Worm (Caenorhabditis elegans) whole organism, L4 larva: Measurements from ENCODE around the gene tir-1.

Experiments
- F37D6.2 ChIP-seq: sonication (generic microtip); optimal IDR thresholded peaks from 2 replicates; lab custom pipeline; 2016; ENCODE audit warnings: mild to moderate bottlenecking, missing genetic modification characterization, missing compliant biosample characterization
- F44E2.7 ChIP-seq: fragments of 200-800 bp; sonication (Bioruptor generic); IDR thresholded peaks from 2 replicates; pipeline ENCODE4 v2.1.2; 2022; ENCODE audit warnings: missing genetic modification characterization, missing compliant biosample characterization
- F49E8.2 ChIP-seq: sonication (generic microtip); optimal IDR thresholded peaks from 2 replicates; lab custom pipeline; 2016; ENCODE audit warnings: missing compliant biosample characterization, mild to moderate bottlenecking, missing genetic modification characterization, borderline replicate concordance
- R02D3.7 ChIP-seq: fragments of 150-350 bp; sonication (generic microtip); optimal IDR thresholded peaks from 3 replicates; lab custom pipeline; 2014; ENCODE audit warnings: missing biosample characterization, missing genetic modification characterization
- Y48G9A.11 ChIP-seq: fragments of 200-800 bp; sonication (Bioruptor generic); IDR thresholded peaks from 2 replicates; pipeline ENCODE4 v1.3.6; 2022; ENCODE audit warnings: missing genetic modification reagents, missing genetic modification characterization, missing compliant biosample characterization
- Y75B8A.6 ChIP-seq: fragments of 200-800 bp; sonication (Bioruptor generic); IDR thresholded peaks from 2 replicates; pipeline ENCODE4 v1.3.6; 2022; ENCODE audit warnings: missing genetic modification reagents, missing genetic modification characterization, missing compliant biosample characterization
- aha-1 ChIP-seq: fragments of 150-350 bp; peaks from one replicate; lab custom pipeline; 2014; ENCODE audit warnings: missing biosample characterization, missing genetic modification characterization
- ama-1 ChIP-seq: fragments of 150-350 bp; optimal IDR thresholded peaks from 2 replicates; lab custom pipeline; 2014; ENCODE audit warnings: inconsistent platforms, mixed read lengths
- attf-4 ChIP-seq: sonication (generic microtip); optimal IDR thresholded peaks from 3 replicates; lab custom pipeline; 2017; ENCODE audit warnings: missing biosample characterization, missing genetic modification characterization
- ceh-20 ChIP-seq: fragments of 200-800 bp; sonication (Bioruptor generic); IDR thresholded peaks from 2 replicates; pipeline ENCODE4 v1.3.6; 2022; ENCODE audit warnings: missing genetic modification reagents, missing genetic modification characterization, missing compliant biosample characterization
- ceh-28 ChIP-seq: fragments of 150-350 bp; optimal IDR thresholded peaks from 2 replicates; lab custom pipeline; 2014; ENCODE audit warnings: missing biosample characterization, missing genetic modification reagents, missing genetic modification characterization
- ceh-44 ChIP-seq: fragments of 200-800 bp; sonication (Bioruptor generic); IDR thresholded peaks from 2 replicates; pipeline ENCODE4 v1.3.6; 2022; ENCODE audit warnings: missing genetic modification reagents, missing genetic modification characterization, missing compliant biosample characterization
- ctbp-1 ChIP-seq: fragments of 200-800 bp; sonication (Bioruptor generic); IDR thresholded peaks from 2 replicates; pipeline ENCODE4 v1.3.6; 2022; ENCODE audit warnings: missing genetic modification reagents, missing genetic modification characterization, missing compliant biosample characterization
- daf-19 ChIP-seq: fragments of 200-800 bp; sonication (Bioruptor generic); conservative IDR thresholded peaks from 2 replicates; pipeline ENCODE4 v1.3.6; 2022; ENCODE audit warnings: missing genetic modification characterization, missing compliant biosample characterization
- dmd-6 ChIP-seq: fragments of 200-800 bp; sonication (Bioruptor generic); IDR thresholded peaks from 2 replicates; pipeline ENCODE4 v1.3.6; 2022; ENCODE audit warnings: missing genetic modification reagents, missing genetic modification characterization, missing compliant biosample characterization
- dmd-8 ChIP-seq: fragments of 200-800 bp; sonication (Bioruptor generic); IDR thresholded peaks from 2 replicates; pipeline ENCODE4 v1.3.6; 2022; ENCODE audit warnings: missing genetic modification characterization, missing compliant biosample characterization
- dpl-1 ChIP-seq: fragments of 150-350 bp; optimal IDR thresholded peaks from 2 replicates; lab custom pipeline; 2014; ENCODE audit warnings: missing biosample characterization, missing genetic modification reagents, missing genetic modification characterization
- duxl-1 ChIP-seq: sonication (generic microtip); optimal IDR thresholded peaks from 2 replicates; lab custom pipeline; 2016; ENCODE audit warnings: mild to moderate bottlenecking, missing genetic modification characterization, moderate library complexity, missing compliant biosample characterization; ENCODE audit not compliant: poor library complexity
- dve-1 ChIP-seq: sonication (generic microtip); optimal IDR thresholded peaks from 2 replicates; lab custom pipeline; 2017; ENCODE audit warnings: antibody characterized with exemption, mild to moderate bottlenecking, missing genetic modification characterization, missing compliant biosample characterization; ENCODE audit not compliant: insufficient read depth
- hif-1 ChIP-seq, 2 experiments: sonication (generic microtip); optimal IDR thresholded peaks; 2 replicates each; lab custom pipeline; 2016 to 2017; ENCODE audit warnings: missing compliant biosample characterization in 2 of 2, missing genetic modification characterization in 2 of 2, missing genetic modification reagents in 2 of 2, missing genotype in 2 of 2, mild to moderate bottlenecking in 1 of 2
- hlh-11 ChIP-seq: fragments of 200-800 bp; sonication (Bioruptor generic); optimal IDR thresholded peaks from 2 replicates; lab custom pipeline; 2018; ENCODE audit warnings: mild to moderate bottlenecking, missing genetic modification characterization, missing compliant biosample characterization
- hlh-30 ChIP-seq: sonication (generic microtip); optimal IDR thresholded peaks from 2 replicates; lab custom pipeline; 2017; ENCODE audit warnings: antibody characterized with exemption, mild to moderate bottlenecking, missing genetic modification characterization, missing compliant biosample characterization; ENCODE audit not compliant: insufficient read depth
- hmg-1.1 ChIP-seq: fragments of 200-800 bp; sonication (Bioruptor generic); IDR thresholded peaks from 2 replicates; pipeline ENCODE4 v1.3.6; 2022; ENCODE audit warnings: missing genetic modification reagents, missing genetic modification characterization, missing compliant biosample characterization
- lin-1 ChIP-seq: fragments of 200-800 bp; sonication (Bioruptor generic); IDR thresholded peaks from 2 replicates; pipeline ENCODE4 v1.3.6; 2022; ENCODE audit warnings: missing genetic modification reagents, missing genetic modification characterization, missing compliant biosample characterization
- lin-13 ChIP-seq: fragments of 150-350 bp; optimal IDR thresholded peaks from 2 replicates; lab custom pipeline; 2014; ENCODE audit warnings: missing biosample characterization, missing genetic modification reagents, missing genetic modification characterization
- lin-15B ChIP-seq: fragments of 150-350 bp; sonication (generic microtip); optimal IDR thresholded peaks from 3 replicates; lab custom pipeline; 2014; ENCODE audit warnings: missing biosample characterization, missing genetic modification characterization
- lin-39 ChIP-seq: fragments of 150-350 bp; optimal IDR thresholded peaks from 2 replicates; lab custom pipeline; 2014; ENCODE audit warnings: missing biosample characterization, missing genetic modification reagents, missing genetic modification characterization
- madf-5 ChIP-seq, 2 experiments: fragments of 200-800 bp; sonication (Bioruptor generic); IDR thresholded peaks; 2 replicates each; pipeline ENCODE4 v1.3.6; 2022; ENCODE audit warnings: missing compliant biosample characterization in 2 of 2, missing genetic modification characterization in 2 of 2
- mdl-1 ChIP-seq, 2 experiments: fragments of 150-350 bp in 1 of 2; sonication (generic microtip) in 1 of 2; optimal IDR thresholded peaks; 2 replicates each; lab custom pipeline; 2014 to 2017; ENCODE audit warnings: missing biosample characterization in 2 of 2, missing genetic modification characterization in 2 of 2
- nhr-102 ChIP-seq: sonication (generic microtip); optimal IDR thresholded peaks from 2 replicates; lab custom pipeline; 2016; ENCODE audit warnings: mild to moderate bottlenecking, missing genetic modification characterization, moderate library complexity, missing compliant biosample characterization
- nhr-11 ChIP-seq: fragments of 150-350 bp; optimal IDR thresholded peaks from 2 replicates; lab custom pipeline; 2014; ENCODE audit warnings: missing biosample characterization, missing genetic modification characterization
- nhr-111 ChIP-seq: fragments of 200-800 bp; sonication (Bioruptor generic); optimal IDR thresholded peaks from 2 replicates; lab custom pipeline; 2018; ENCODE audit warnings: mild to moderate bottlenecking, missing genetic modification characterization, missing compliant biosample characterization
- nhr-25 ChIP-seq: sonication (generic microtip); optimal IDR thresholded peaks from 2 replicates; lab custom pipeline; 2017; ENCODE audit warnings: missing genetic modification characterization, mild to moderate bottlenecking, missing compliant biosample characterization, antibody characterized with exemption, moderate library complexity, borderline replicate concordance; ENCODE audit not compliant: insufficient read depth
- nhr-42 ChIP-seq: fragments of 200-800 bp; sonication (Bioruptor generic); IDR thresholded peaks from 2 replicates; pipeline ENCODE4 v1.3.6; 2022; ENCODE audit warnings: missing genetic modification characterization, missing compliant biosample characterization
- nhr-6 ChIP-seq: fragments of 150-350 bp; optimal IDR thresholded peaks from 2 replicates; lab custom pipeline; 2014; ENCODE audit warnings: missing biosample characterization, missing genetic modification characterization
- nhr-77 ChIP-seq: fragments of 150-350 bp; optimal IDR thresholded peaks from 2 replicates; lab custom pipeline; 2014; ENCODE audit warnings: missing biosample characterization, missing genetic modification characterization
- pha-4 ChIP-seq, 2 experiments: fragments of 150-350 bp in 1 of 2; fragments of 200-800 bp in 1 of 2; sonication (Bioruptor generic) in 1 of 2; IDR thresholded peaks in 1 of 2; optimal IDR thresholded peaks in 1 of 2; 2 replicates each; pipeline versions ENCODE4 v1.3.6 to Lab custom; 2014 to 2022; ENCODE audit warnings: missing genetic modification characterization in 2 of 2, missing genetic modification reagents in 2 of 2, missing biosample characterization in 1 of 2, missing compliant biosample characterization in 1 of 2
- rbr-2 ChIP-seq: sonication (generic microtip); optimal IDR thresholded peaks from 2 replicates; lab custom pipeline; 2016; ENCODE audit warnings: missing genotype, missing genetic modification characterization, missing compliant biosample characterization
- saeg-2 ChIP-seq: fragments of 200-800 bp; sonication (Bioruptor generic); IDR thresholded peaks from 2 replicates; pipeline ENCODE4 v1.3.6; 2022; ENCODE audit warnings: missing genetic modification reagents, missing genetic modification characterization, missing compliant biosample characterization
- sdz-12 ChIP-seq: fragments of 200-800 bp; sonication (Bioruptor generic); optimal IDR thresholded peaks from 2 replicates; lab custom pipeline; 2018; ENCODE audit warnings: mild to moderate bottlenecking, missing genetic modification characterization, missing compliant biosample characterization
- set-16 ChIP-seq: fragments of 200-800 bp; sonication (Bioruptor generic); IDR thresholded peaks from 2 replicates; pipeline ENCODE4 v1.3.6; 2022; ENCODE audit warnings: missing genetic modification reagents, missing genetic modification characterization, missing compliant biosample characterization
- snpc-1.2 ChIP-seq: fragments of 200-800 bp; sonication (Bioruptor generic); IDR thresholded peaks from 2 replicates; pipeline ENCODE4 v1.3.6; 2022; ENCODE audit warnings: missing genetic modification reagents, missing genetic modification characterization, missing compliant biosample characterization
- snpc-4 ChIP-seq: fragments of 150-350 bp; optimal IDR thresholded peaks from 2 replicates; lab custom pipeline; 2014; ENCODE audit warnings: missing biosample characterization, missing genetic modification characterization
- spr-3 ChIP-seq: fragments of 200-800 bp; sonication (Bioruptor generic); optimal IDR thresholded peaks from 2 replicates; lab custom pipeline; 2018; ENCODE audit warnings: mild to moderate bottlenecking, missing genetic modification characterization, missing compliant biosample characterization
- unc-39 ChIP-seq: sonication (generic microtip); optimal IDR thresholded peaks from 2 replicates; lab custom pipeline; 2017; ENCODE audit warnings: missing biosample characterization, missing genetic modification characterization
- zag-1 ChIP-seq: fragments of 150-350 bp; optimal IDR thresholded peaks from 2 replicates; lab custom pipeline; 2014; ENCODE audit warnings: missing biosample characterization, missing genetic modification characterization
- zfp-2 ChIP-seq: sonication (generic microtip); optimal IDR thresholded peaks from 2 replicates; lab custom pipeline; 2016; ENCODE audit warnings: mild to moderate bottlenecking, missing genetic modification characterization, missing compliant biosample characterization
- zfp-3 ChIP-seq: fragments of 200-800 bp; sonication (Bioruptor generic); conservative IDR thresholded peaks from 2 replicates; pipeline ENCODE4 v1.3.6; 2022; ENCODE audit warnings: missing genetic modification reagents, missing genetic modification characterization, missing compliant biosample characterization
- zip-11 ChIP-seq: fragments of 200-800 bp; sonication (Bioruptor generic); IDR thresholded peaks from 2 replicates; pipeline ENCODE4 v1.3.6; 2022; ENCODE audit warnings: missing genetic modification characterization, missing compliant biosample characterization
- ztf-7 ChIP-seq: fragments of 150-350 bp; optimal IDR thresholded peaks from 2 replicates; lab custom pipeline; 2014; ENCODE audit warnings: missing biosample characterization, missing genetic modification characterization

The tir-1 gene

ce11 chrIII:3862918-3863385 is 38.5 kb downstream of the tir-1 start, which contains the start of gene brc-1 (continued):
- peak; percentile 89 for TF ChIP-seq rbr-2 (tag; lab: Kevin White, UChicago)
- no peak for TF ChIP-seq F49E8.2
- peak; percentile 80 for TF ChIP-seq dmd-6 (GFP tag; lab: Robert Waterston, UW)
- TF ChIP-seq ceh-28 (tag; lab: Kevin White, UChicago): no peak
- peak; percentile 83 for TF ChIP-seq ceh-20
- peak; percentile 33 for TF ChIP-seq snpc-4
- peak; percentile 35; the same call in 1 of the 2 replicates for TF ChIP-seq zfp-3
- TF ChIP-seq nhr-25 (tag; lab: Kevin White, UChicago): peak; percentile 62
- TF ChIP-seq snpc-1.2: no peak
- TF ChIP-seq lin-13 (GFP tag; lab: Kevin White, UChicago): peak; percentile 77
- no peak for TF ChIP-seq R02D3.7 (tag; lab: Kevin White, UChicago)
- TF ChIP-seq Y75B8A.6 (GFP tag; lab: Robert Waterston, UW): peak; percentile 41; the same call in 1 of the 2 replicates
- TF ChIP-seq hlh-11: peak; percentile 92
- TF ChIP-seq lin-1 (GFP tag; lab: Robert Waterston, UW): peak; percentile 55; the same call in 1 of the 2 replicates
- peak; percentile 86 for TF ChIP-seq nhr-77 (tag; lab: Kevin White, UChicago)
- no peak for TF ChIP-seq daf-19
- TF ChIP-seq nhr-102 (tag; lab: Kevin White, UChicago): peak; percentile 39
- TF ChIP-seq zag-1 (tag; lab: Kevin White, UChicago): no peak
- 0 out of 2 replicates have a peak, but pooled peaks have one; percentile 8 for TF ChIP-seq saeg-2 (GFP tag; lab: Robert Waterston, UW)
- TF ChIP-seq spr-3 (GFP tag; lab: Kevin White, UChicago): peak; percentile 30
- peak; percentile 92 for TF ChIP-seq ctbp-1
- no peak for TF ChIP-seq lin-39 (tag; lab: Kevin White, UChicago)
- peak; percentile 1 for TF ChIP-seq ztf-7 (tag; lab: Kevin White, UChicago)
- TF ChIP-seq set-16 (GFP tag; lab: Robert Waterston, UW): peak; percentile 98
- peak; percentile 66 for TF ChIP-seq lin-15B (tag; lab: Kevin White, UChicago)
- TF ChIP-seq sdz-12 (GFP tag; lab: Kevin White, UChicago): no peak
- no peak for TF ChIP-seq attf-4 (tag; lab: Kevin White, UChicago)
- TF ChIP-seq hmg-1.1 (GFP tag; lab: Robert Waterston, UW): peak; percentile 85
- TF ChIP-seq dpl-1 (GFP tag; lab: Kevin White, UChicago): peak; percentile 93
- TF ChIP-seq duxl-1 (tag; lab: Kevin White, UChicago): peak; percentile 56
- peak; percentile 83 for TF ChIP-seq dve-1 (tag; lab: Kevin White, UChicago)
- peak; percentile 75 for TF ChIP-seq hlh-30
- TF ChIP-seq Y48G9A.11 (GFP tag; lab: Robert Waterston, UW): no peak
- peak; percentile 51 to 84 for TF ChIP-seq mdl-1 (tag; optimal IDR thresholded peaks at IDR 0.05; lab: Kevin White, UChicago)
- TF ChIP-seq F37D6.2 (tag; lab: Kevin White, UChicago): peak; percentile 69
- TF ChIP-seq aha-1: peak; percentile 97
- TF ChIP-seq dmd-8: no peak; the same call in 1 of the 2 replicates
- 0 out of 2 replicates have a peak, but pooled peaks have one; percentile 28 for TF ChIP-seq ceh-44
- TF ChIP-seq nhr-111 (GFP tag; lab: Kevin White, UChicago): no peak
- peak; percentile 21; the same call in 1 of the 2 replicates for TF ChIP-seq nhr-42 (GFP tag; lab: Robert Waterston, UW)
- TF ChIP-seq pha-4 (GFP tag; IDR thresholded peaks at IDR 0.05; lab: Robert Waterston, UW): peak; percentile 69
- TF ChIP-seq pha-4 (tag; optimal IDR thresholded peaks at IDR 0.05; lab: Kevin White, UChicago): no peak
- TF ChIP-seq ama-1 (lab: Kevin White, UChicago): peak; percentile 99
- TF ChIP-seq madf-5 (GFP tag; IDR thresholded peaks at IDR 0.05; lab: Robert Waterston, UW): no peak
- peak; percentile 26 for TF ChIP-seq zfp-2 (tag; lab: Kevin White, UChicago)
- peak; percentile 86 for TF ChIP-seq nhr-6
- TF ChIP-seq unc-39 (tag; lab: Kevin White, UChicago): no peak
- no peak for TF ChIP-seq F44E2.7 (GFP tag; lab: Robert Waterston, UW)
- no peak for TF ChIP-seq zip-11
- peak; percentile 33 to 90 for TF ChIP-seq hif-1 (tag; optimal IDR thresholded peaks at IDR 0.05; lab: Kevin White, UChicago)
- TF ChIP-seq nhr-11 (tag; lab: Kevin White, UChicago): peak; percentile 81
